Fruit fly (Drosophila melanogaster): Measurements from ENCODE around the gene CG32148.
A peak's percentile ranks its signal among the peaks of the same experiment; 100 is the strongest.

The CG32148 gene

dm6 chr3L:14977536-14978495, 45.5 kb upstream of the CG32148 start (continued):
- TF ChIP-seq Myb (GFP tag; optimal IDR thresholded peaks at IDR 0.05) (no peak), CG34376 (GFP tag; optimal IDR thresholded peaks at IDR 0.05) (peak; percentile 46), ash1 (GFP tag; optimal IDR thresholded peaks at IDR 0.05) (no peak), Xbp1 (GFP tag; optimal IDR thresholded peaks at IDR 0.05) (peak; percentile 25), CG34422 (GFP tag; IDR thresholded peaks at IDR 0.05) (peak; percentile 43; the same call in 2 of the 3 replicates), nerfin-1 (tag; optimal IDR thresholded peaks at IDR 0.05) (no peak), Drgx (GFP tag; IDR thresholded peaks at IDR 0.05) (no peak), ac (GFP tag; optimal IDR thresholded peaks at IDR 0.05) (no peak), ato (GFP tag; IDR thresholded peaks at IDR 0.05; ENCODE audit: partially characterized antibody) (peak; percentile 38; the same call in 1 of the 2 replicates), Awh (GFP tag; IDR thresholded peaks at IDR 0.05) (no peak; the same call in 1 of the 2 replicates), CG14014 (GFP tag; IDR thresholded peaks at IDR 0.05) (peak; percentile 32; the same call in 1 of the 2 replicates), CG1529 (GFP tag; optimal IDR thresholded peaks at IDR 0.05) (peak; percentile 11), CG5953 (GFP tag; IDR thresholded peaks at IDR 0.05) (peak; percentile 42; the same call in 1 of the 2 replicates), CG8290 (GFP tag; optimal IDR thresholded peaks at IDR 0.05) (peak; percentile 7), CG8290 (tag; optimal IDR thresholded peaks at IDR 0.05) (peak in 1 of 2 experiments; percentile 56), MBD-R2 (GFP tag; IDR thresholded peaks at IDR 0.05) (no peak), ap (GFP tag; IDR thresholded peaks at IDR 0.05) (no peak), Ets97D (GFP tag; optimal IDR thresholded peaks at IDR 0.05) (no peak), ERR (GFP tag; optimal IDR thresholded peaks at IDR 0.05) (no peak), gcm (GFP tag; optimal IDR thresholded peaks at IDR 0.05) (peak; percentile 31), ATbp (GFP tag; optimal IDR thresholded peaks at IDR 0.05) (no peak), Meics (GFP tag; optimal IDR thresholded peaks at IDR 0.05) (no peak), cad (GFP tag; optimal IDR thresholded peaks at IDR 0.05) (peak; percentile 64), tx (GFP tag; optimal IDR thresholded peaks at IDR 0.05) (no peak), CG17361 (GFP tag; IDR thresholded peaks at IDR 0.05) (peak; percentile 91), ind (GFP tag; optimal IDR thresholded peaks at IDR 0.05) (peak; percentile 5), bowl (GFP tag; IDR thresholded peaks at IDR 0.05) (no peak), Antp (GFP tag; optimal IDR thresholded peaks at IDR 0.05) (peak; percentile 37), tna (GFP tag; IDR thresholded peaks at IDR 0.05; ENCODE audit: partially characterized antibody) (no peak), gce (GFP tag; IDR thresholded peaks at IDR 0.05) (0 out of 3 replicates have a peak, but pooled peaks have one; percentile 25), btn (GFP tag; optimal IDR thresholded peaks at IDR 0.05) (no peak), hth (optimal IDR thresholded peaks at IDR 0.05) (no peak), D (optimal IDR thresholded peaks at IDR 0.05) (no peak), D (GFP tag; optimal IDR thresholded peaks at IDR 0.05) (peak; percentile 55), nerfin-2 (GFP tag; IDR thresholded peaks at IDR 0.05; ENCODE audit: partially characterized antibody) (0 out of 2 replicates have a peak, but pooled peaks have one; percentile 18), CG4707 (GFP tag; optimal IDR thresholded peaks at IDR 0.05) (peak; percentile 15), Ada2b (GFP tag; IDR thresholded peaks at IDR 0.05) (0 out of 2 replicates have a peak, but pooled peaks have one; percentile 6), gem (tag; optimal IDR thresholded peaks at IDR 0.05) (peak; percentile 64), prd (optimal IDR thresholded peaks at IDR 0.05) (no peak), prd (GFP tag; IDR thresholded peaks at IDR 0.05) (peak; percentile 66), pan (optimal IDR thresholded peaks at IDR 0.05) (no peak), pan (GFP tag; optimal IDR thresholded peaks at IDR 0.05 in 1 of 2, IDR thresholded peaks at IDR 0.05 in 1 of 2) (no peak), abd-A (tag; optimal IDR thresholded peaks at IDR 0.05) (peak; percentile 63), tup (GFP tag; optimal IDR thresholded peaks at IDR 0.05) (no peak), CG6689 (GFP tag; IDR thresholded peaks at IDR 0.05) (peak; percentile 30; the same call in 1 of the 2 replicates), CG16779 (GFP tag; IDR thresholded peaks at IDR 0.05) (no peak), CG30403 (GFP tag; optimal IDR thresholded peaks at IDR 0.05) (peak; percentile 60), CG7839 (tag; optimal IDR thresholded peaks at IDR 0.05) (peak; percentile 47), crc (GFP tag; optimal IDR thresholded peaks at IDR 0.05) (no peak), CG4820 (GFP tag; optimal IDR thresholded peaks at IDR 0.05) (peak; percentile 22)

All from whole organism, embryonic.